Fruit fly (Drosophila melanogaster) whole organism, embryonic: ENCODE results near the gene CG34116.

Experiments used
- Atf6 ChIP-seq: fragments of 200-800 bp; sonication (Bioruptor generic); IDR thresholded peaks from 2 replicates; pipeline ENCODE4 v1.3.6; 2022; ENCODE audit warnings: missing biosample characterization, missing genetic modification characterization
- CG11560 ChIP-seq: fragments of 200-800 bp; sonication (Bioruptor generic); IDR thresholded peaks from 3 replicates; pipeline ENCODE4 v1.3.6; 2022; ENCODE audit warnings: missing biosample characterization, missing genetic modification characterization
- CG12219 ChIP-seq: fragments of 200-800 bp; sonication (Bioruptor generic); optimal IDR thresholded peaks from 3 replicates; lab custom pipeline; 2018; ENCODE audit warnings: missing biosample characterization, mild to moderate bottlenecking, missing genetic modification characterization
- CG13123 ChIP-seq: fragments of 200-800 bp; sonication (Bioruptor generic); optimal IDR thresholded peaks from 2 replicates; lab custom pipeline; 2016; ENCODE audit warnings: missing biosample characterization, missing genetic modification characterization
- CG13287 ChIP-seq: fragments of 200-800 bp; sonication (Bioruptor generic); IDR thresholded peaks from 2 replicates; pipeline ENCODE4 v1.3.6; 2022; ENCODE audit warnings: missing biosample characterization, missing genetic modification characterization; ENCODE audit not compliant: partially characterized antibody
- CG13775 ChIP-seq: fragments of 200-800 bp; sonication (Bioruptor generic); optimal IDR thresholded peaks from 3 replicates; lab custom pipeline; 2017; ENCODE audit warnings: missing biosample characterization, mild to moderate bottlenecking, missing genetic modification characterization
- CG1529 ChIP-seq: fragments of 200-800 bp; sonication (Bioruptor generic); optimal IDR thresholded peaks from 3 replicates; lab custom pipeline; 2018; ENCODE audit warnings: missing biosample characterization, missing genetic modification characterization
- CG18011 ChIP-seq: fragments of 200-800 bp; sonication (Bioruptor generic); optimal IDR thresholded peaks from 2 replicates; lab custom pipeline; 2017; ENCODE audit warnings: missing biosample characterization, missing genetic modification characterization, mild to moderate bottlenecking, moderate library complexity, missing genotype
- CG2202 ChIP-seq: fragments of 200-800 bp; sonication (Bioruptor generic); optimal IDR thresholded peaks from 2 replicates; lab custom pipeline; 2018; ENCODE audit warnings: missing biosample characterization, mild to moderate bottlenecking, missing genetic modification characterization
- CG30020 ChIP-seq: fragments of 200-800 bp; optimal IDR thresholded peaks from 2 replicates; lab custom pipeline; 2019; ENCODE audit warnings: missing biosample characterization, mild to moderate bottlenecking, missing genetic modification characterization, moderate library complexity
- CG34376 ChIP-seq: fragments of 200-800 bp; sonication (Bioruptor generic); optimal IDR thresholded peaks from 2 replicates; lab custom pipeline; 2018; ENCODE audit warnings: missing biosample characterization, mild to moderate bottlenecking, missing genetic modification characterization
- CG6689 ChIP-seq: fragments of 200-800 bp; sonication (Bioruptor generic); IDR thresholded peaks from 2 replicates; pipeline ENCODE4 v1.3.6; 2022; ENCODE audit warnings: missing biosample characterization, missing genetic modification characterization
- CG7271 ChIP-seq: fragments of 200-800 bp; sonication (Bioruptor generic); optimal IDR thresholded peaks from 2 replicates; lab custom pipeline; 2018; ENCODE audit warnings: missing biosample characterization, mild to moderate bottlenecking, missing genetic modification characterization, moderate library complexity
- CG7357 ChIP-seq: fragments of 200-800 bp; sonication (Bioruptor generic); IDR thresholded peaks from 3 replicates; pipeline ENCODE4 v1.3.6; 2022; ENCODE audit warnings: missing biosample characterization, missing genetic modification characterization
- CG9932 ChIP-seq: fragments of 200-800 bp; sonication (Bioruptor generic); IDR thresholded peaks from 2 replicates; pipeline ENCODE4 v1.3.6; 2022; ENCODE audit warnings: missing biosample characterization, missing genetic modification characterization
- Camta ChIP-seq: fragments of 200-800 bp; sonication (Bioruptor generic); optimal IDR thresholded peaks from 2 replicates; lab custom pipeline; 2016; ENCODE audit warnings: missing biosample characterization, missing genetic modification characterization
- Eip74EF ChIP-seq, 2 experiments: fragments of 200-800 bp in 1 of 2; fragments of >200 bp in 1 of 2; sonication (Bioruptor generic) in 1 of 2; optimal IDR thresholded peaks; 2 replicates each; lab custom pipeline; 2017 to 2019; ENCODE audit warnings: missing biosample characterization in 2 of 2, missing genetic modification characterization in 2 of 2, mild to moderate bottlenecking in 1 of 2, moderate library complexity in 1 of 2
- HLHmδ ChIP-seq: fragments of 200-800 bp; sonication (Bioruptor generic); optimal IDR thresholded peaks from 2 replicates; lab custom pipeline; 2018; ENCODE audit warnings: missing biosample characterization, mild to moderate bottlenecking, missing genetic modification characterization, moderate library complexity
- Hr78 ChIP-seq, 2 experiments: fragments of 200-800 bp in 1 of 2; fragments of >200 bp in 1 of 2; sonication (Bioruptor generic) in 1 of 2; optimal IDR thresholded peaks; 2 replicates each; lab custom pipeline; 2017 to 2019; ENCODE audit warnings: missing biosample characterization in 2 of 2, missing genetic modification characterization in 2 of 2, mild to moderate bottlenecking in 1 of 2, moderate library complexity in 1 of 2
- Hsf ChIP-seq: fragments of 200-800 bp; sonication (Bioruptor generic); optimal IDR thresholded peaks from 3 replicates; lab custom pipeline; 2016; ENCODE audit warnings: missing biosample characterization, missing genetic modification characterization
- Lhr ChIP-seq: fragments of 200-800 bp; sonication (Bioruptor generic); optimal IDR thresholded peaks from 3 replicates; lab custom pipeline; 2017; ENCODE audit warnings: mild to moderate bottlenecking, missing biosample characterization, missing genetic modification reagents, missing genetic modification characterization
- Lim3 ChIP-seq: fragments of 200-800 bp; sonication (Bioruptor generic); IDR thresholded peaks from 2 replicates; pipeline ENCODE4 v1.3.6; 2022; ENCODE audit warnings: missing biosample characterization, missing genetic modification characterization
- MESR4 ChIP-seq: fragments of 200-800 bp; sonication (Bioruptor generic); optimal IDR thresholded peaks from 2 replicates; lab custom pipeline; 2018; ENCODE audit warnings: missing biosample characterization, mild to moderate bottlenecking, missing genetic modification characterization, moderate library complexity
- Med ChIP-seq: fragments of 200-800 bp; sonication (Bioruptor generic); peaks from one replicate; lab custom pipeline; 2016; ENCODE audit warnings: missing biosample characterization, missing genetic modification characterization, mild to moderate bottlenecking, inconsistent platforms, moderate library complexity
- NC2β ChIP-seq: fragments of 200-800 bp; sonication (Bioruptor generic); optimal IDR thresholded peaks from 2 replicates; lab custom pipeline; 2016; ENCODE audit warnings: missing biosample characterization, missing genetic modification characterization
- Oaz ChIP-seq: fragments of 200-800 bp; sonication (Bioruptor generic); IDR thresholded peaks from 2 replicates; pipeline ENCODE4 v1.3.6; 2022; ENCODE audit warnings: missing biosample characterization, missing genetic modification characterization
- Taf1 ChIP-seq: fragments of 200-800 bp; sonication (Bioruptor generic); IDR thresholded peaks from 2 replicates; pipeline ENCODE4 v1.3.6; 2022; ENCODE audit warnings: missing biosample characterization, missing genetic modification characterization
- Xbp1 ChIP-seq: fragments of 200-800 bp; sonication (Bioruptor generic); optimal IDR thresholded peaks from 3 replicates; lab custom pipeline; 2016; ENCODE audit warnings: missing biosample characterization, mild to moderate bottlenecking, missing genetic modification characterization
- aop ChIP-seq: fragments of 200-800 bp; sonication (Bioruptor generic); IDR thresholded peaks from 2 replicates; pipeline ENCODE4 v1.3.6; 2022; ENCODE audit warnings: missing biosample characterization, missing genetic modification characterization
- ato ChIP-seq: fragments of 200-800 bp; sonication (Bioruptor generic); IDR thresholded peaks from 2 replicates; pipeline ENCODE4 v1.3.6; 2022; ENCODE audit warnings: missing biosample characterization, missing genetic modification characterization; ENCODE audit not compliant: partially characterized antibody
- bab2 ChIP-seq: fragments of 200-800 bp; sonication (Bioruptor generic); optimal IDR thresholded peaks from 2 replicates; lab custom pipeline; 2016; ENCODE audit warnings: missing biosample characterization, missing genetic modification characterization
- bbx ChIP-seq: fragments of 200-800 bp; sonication (Bioruptor generic); IDR thresholded peaks from 2 replicates; pipeline ENCODE4 v1.3.6; 2022; ENCODE audit warnings: missing biosample characterization, missing genetic modification characterization; ENCODE audit not compliant: partially characterized antibody
- corto ChIP-seq: fragments of 200-800 bp; sonication (Bioruptor generic); optimal IDR thresholded peaks from 2 replicates; lab custom pipeline; 2016; ENCODE audit warnings: missing biosample characterization, mild to moderate bottlenecking, missing genetic modification characterization, moderate library complexity
- crc ChIP-seq: fragments of 200-800 bp; sonication (Bioruptor generic); optimal IDR thresholded peaks from 2 replicates; lab custom pipeline; 2016; ENCODE audit warnings: missing biosample characterization, missing genetic modification characterization
- dati ChIP-seq: fragments of 200-800 bp; sonication (Bioruptor generic); IDR thresholded peaks from 2 replicates; pipeline ENCODE4 v1.3.6; 2022; ENCODE audit warnings: missing biosample characterization, missing genetic modification characterization
- dpn ChIP-seq, 2 experiments: fragments of 200-800 bp; sonication (Bioruptor generic); optimal IDR thresholded peaks; 3 replicates each; lab custom pipeline; 2016; ENCODE audit warnings: missing biosample characterization in 2 of 2, missing genetic modification characterization in 2 of 2
- en ChIP-seq: fragments of 200-800 bp; sonication (Bioruptor generic); optimal IDR thresholded peaks from 2 replicates; lab custom pipeline; 2016; ENCODE audit warnings: missing biosample characterization, missing genetic modification characterization
- gsb-n ChIP-seq: fragments of 200-800 bp; sonication (Bioruptor generic); optimal IDR thresholded peaks from 3 replicates; lab custom pipeline; 2018; ENCODE audit warnings: missing biosample characterization, mild to moderate bottlenecking, missing genetic modification characterization
- jumu ChIP-seq: fragments of 200-800 bp; sonication (Bioruptor generic); optimal IDR thresholded peaks from 3 replicates; lab custom pipeline; 2016; ENCODE audit warnings: missing biosample characterization, missing genetic modification characterization
- lilli ChIP-seq: fragments of 200-800 bp; sonication (Bioruptor generic); optimal IDR thresholded peaks from 3 replicates; lab custom pipeline; 2016; ENCODE audit warnings: missing biosample characterization, missing genetic modification characterization
- nerfin-2 ChIP-seq: fragments of 200-800 bp; sonication (Bioruptor generic); IDR thresholded peaks from 2 replicates; pipeline ENCODE4 v1.3.6; 2022; ENCODE audit warnings: missing biosample characterization, missing genetic modification characterization; ENCODE audit not compliant: partially characterized antibody
- pan ChIP-seq, 4 experiments: fragments of >200 bp in 3 of 4; fragments of 200-800 bp in 1 of 4; sonication (Bioruptor generic) in 1 of 4; optimal IDR thresholded peaks in 3 of 4; IDR thresholded peaks in 1 of 4; 2 replicates each; pipeline versions ENCODE4 v1.3.6 to Lab custom; 2017 to 2022; ENCODE audit warnings: missing biosample characterization in 2 of 4, missing genetic modification characterization in 2 of 4, mixed read lengths in 1 of 4
- run ChIP-seq: fragments of 200-800 bp; sonication (Bioruptor generic); optimal IDR thresholded peaks from 3 replicates; lab custom pipeline; 2018; ENCODE audit warnings: missing biosample characterization, mild to moderate bottlenecking, missing genetic modification characterization
- seq ChIP-seq: fragments of 200-800 bp; sonication (Bioruptor generic); IDR thresholded peaks from 2 replicates; pipeline ENCODE4 v1.3.6; 2022; ENCODE audit warnings: missing biosample characterization, missing genetic modification characterization
- shn ChIP-seq: fragments of 200-800 bp; sonication (Bioruptor generic); optimal IDR thresholded peaks from 3 replicates; lab custom pipeline; 2016; ENCODE audit warnings: missing biosample characterization, missing genetic modification characterization
- sqz ChIP-seq: fragments of 200-800 bp; sonication (Bioruptor generic); optimal IDR thresholded peaks from 3 replicates; lab custom pipeline; 2018; ENCODE audit warnings: missing biosample characterization, mild to moderate bottlenecking, missing genetic modification characterization
- tup ChIP-seq: fragments of 200-800 bp; sonication (Bioruptor generic); optimal IDR thresholded peaks from 2 replicates; lab custom pipeline; 2016; ENCODE audit warnings: missing biosample characterization, mild to moderate bottlenecking, missing genetic modification characterization, moderate library complexity
- zen ChIP-seq: fragments of 200-800 bp; sonication (Bioruptor generic); optimal IDR thresholded peaks from 3 replicates; lab custom pipeline; 2018; ENCODE audit warnings: missing biosample characterization, mild to moderate bottlenecking, missing genetic modification characterization, moderate library complexity

CG34116 gene

dm6 chr3L:19845047-19845906, 39.4 kb upstream of the CG34116 start, which contains the start of gene Papss (continued):
- TF ChIP-seq Taf1 (GFP tag; lab: Robert Waterston, UW): no peak
- no peak for TF ChIP-seq en (GFP tag; lab: Kevin White, UChicago)
- TF ChIP-seq jumu (GFP tag; lab: Kevin White, UChicago): no peak
- no peak for TF ChIP-seq CG18011 (GFP tag; lab: Kevin White, UChicago)
- TF ChIP-seq Hr78 (GFP tag; optimal IDR thresholded peaks at IDR 0.05; lab: Kevin White, UChicago): no peak
- TF ChIP-seq ato: 0 out of 2 replicates have a peak, but pooled peaks have one; percentile 44
- no peak for TF ChIP-seq Oaz (GFP tag; lab: Robert Waterston, UW)
- no peak for TF ChIP-seq sqz (GFP tag; lab: Kevin White, UChicago)
- TF ChIP-seq crc (GFP tag; lab: Kevin White, UChicago): no peak
- no peak for TF ChIP-seq Eip74EF (GFP tag; optimal IDR thresholded peaks at IDR 0.05; lab: Kevin White, UChicago)
- peak; percentile 53 for TF ChIP-seq CG30020 (tag; lab: Kevin White, UChicago)
- TF ChIP-seq dpn (GFP tag; optimal IDR thresholded peaks at IDR 0.05; lab: Kevin White, UChicago): no peak
- no peak for TF ChIP-seq CG7271
- TF ChIP-seq NC2β (GFP tag; lab: Kevin White, UChicago): peak; percentile 7
- TF ChIP-seq HLHmδ (GFP tag; lab: Kevin White, UChicago): no peak
- peak; percentile 88 for TF ChIP-seq bbx (GFP tag; lab: Robert Waterston, UW)
- TF ChIP-seq Xbp1 (GFP tag; lab: Kevin White, UChicago): peak; percentile 21
- peak; percentile 70 for TF ChIP-seq CG9932
- no peak for TF ChIP-seq pan (optimal IDR thresholded peaks at IDR 0.05; lab: Kevin White, UChicago)
- TF ChIP-seq pan (GFP tag; optimal IDR thresholded peaks at IDR 0.05 in 1 of 2, IDR thresholded peaks at IDR 0.05 in 1 of 2): peak in 1 of 2 experiments; percentile 25
- TF ChIP-seq Lim3: no peak
- TF ChIP-seq Hsf (GFP tag; lab: Kevin White, UChicago): no peak
- TF ChIP-seq CG13775: peak; percentile 9
- peak; percentile 56 for TF ChIP-seq nerfin-2
- TF ChIP-seq zen (tag; lab: Kevin White, UChicago): peak; percentile 41
- no peak for TF ChIP-seq lilli
- TF ChIP-seq CG12219 (GFP tag; lab: Kevin White, UChicago): peak; percentile 14
- TF ChIP-seq CG11560: no peak
- 0 out of 2 replicates have a peak, but pooled peaks have one; percentile 25 for TF ChIP-seq Atf6 (GFP tag; lab: Robert Waterston, UW)
- no peak for TF ChIP-seq tup (GFP tag; lab: Kevin White, UChicago)
- no peak for TF ChIP-seq shn (GFP tag; lab: Kevin White, UChicago)
- TF ChIP-seq CG34376 (GFP tag; lab: Kevin White, UChicago): peak; percentile 69
- TF ChIP-seq corto (GFP tag; lab: Kevin White, UChicago): no peak
- TF ChIP-seq aop (GFP tag; lab: Robert Waterston, UW): no peak
- no peak for TF ChIP-seq CG1529 (GFP tag; lab: Kevin White, UChicago)
- TF ChIP-seq run (tag; lab: Kevin White, UChicago): no peak
- no peak for TF ChIP-seq gsb-n (tag; lab: Kevin White, UChicago)
- TF ChIP-seq bab2 (GFP tag; lab: Kevin White, UChicago): no peak
- peak; percentile 41 for TF ChIP-seq MESR4 (GFP tag; lab: Kevin White, UChicago)
- peak; percentile 13 for TF ChIP-seq CG2202 (tag; lab: Kevin White, UChicago)
- peak; percentile 65 for TF ChIP-seq Med
- TF ChIP-seq CG13287 (GFP tag; lab: Robert Waterston, UW): peak; percentile 94
- no peak for TF ChIP-seq dati (GFP tag; lab: Robert Waterston, UW)
- no peak for TF ChIP-seq seq (GFP tag; lab: Robert Waterston, UW)
- no peak for TF ChIP-seq CG6689 (GFP tag; lab: Robert Waterston, UW)
- TF ChIP-seq CG13123 (GFP tag; lab: Kevin White, UChicago): no peak
- no peak for TF ChIP-seq CG7357 (GFP tag; lab: Robert Waterston, UW)
- TF ChIP-seq Lhr (GFP tag; lab: Kevin White, UChicago): no peak
- TF ChIP-seq Camta (GFP tag; lab: Kevin White, UChicago): no peak
